Worm (Caenorhabditis elegans) whole organism, L1 larva: ENCODE results near the gene Y19D2B.1.

ENCODE experiments used
- aly-2 ChIP-seq: fragments of 150-350 bp; optimal IDR thresholded peaks from 2 replicates; lab custom pipeline; 2014; ENCODE audit warnings: missing biosample characterization, missing genetic modification characterization
- ceh-82 ChIP-seq, 3 experiments: fragments of 150-350 bp in 1 of 3; sonication (generic microtip) in 2 of 3; optimal IDR thresholded peaks; 2 replicates each; lab custom pipeline; 2014 to 2017; ENCODE audit warnings: missing biosample characterization in 3 of 3, missing genetic modification characterization in 3 of 3
- dsc-1 ChIP-seq: sonication (generic microtip); optimal IDR thresholded peaks from 2 replicates; lab custom pipeline; 2016; ENCODE audit warnings: mild to moderate bottlenecking, missing genetic modification characterization, missing compliant biosample characterization
- efl-1 ChIP-seq, 4 experiments: fragments of 150-350 bp; optimal IDR thresholded peaks in 3 of 4; peaks in 1 of 4; 1 replicate in 1 of 4; 2 replicates in 3 of 4; lab custom pipeline; 2014; ENCODE audit warnings: missing biosample characterization in 2 of 4, missing genetic modification characterization in 2 of 4, missing genetic modification reagents in 2 of 4
- fkh-8 ChIP-seq: sonication (generic microtip); optimal IDR thresholded peaks from 2 replicates; lab custom pipeline; 2016; ENCODE audit warnings: mild to moderate bottlenecking, missing genetic modification characterization, missing compliant biosample characterization
- hlh-17 ChIP-seq: fragments of 200-800 bp; sonication (Bioruptor generic); optimal IDR thresholded peaks from 2 replicates; lab custom pipeline; 2018; ENCODE audit warnings: missing genetic modification characterization, mild to moderate bottlenecking, missing compliant biosample characterization, moderate library complexity, borderline replicate concordance
- jun-1 ChIP-seq: fragments of 150-350 bp; optimal IDR thresholded peaks from 2 replicates; lab custom pipeline; 2014; ENCODE audit warnings: missing biosample characterization, missing genetic modification reagents, missing genetic modification characterization
- lin-15B ChIP-seq: fragments of 150-350 bp; sonication (generic microtip); optimal IDR thresholded peaks from 3 replicates; lab custom pipeline; 2014; ENCODE audit warnings: missing biosample characterization, missing genetic modification characterization
- mdl-1 ChIP-seq, 2 experiments: fragments of 150-350 bp; optimal IDR thresholded peaks; 2 replicates each; lab custom pipeline; 2014 to 2017; ENCODE audit warnings: missing biosample characterization in 2 of 2, missing genetic modification characterization in 2 of 2, inconsistent platforms in 1 of 2
- nhr-90 ChIP-seq: sonication (generic microtip); optimal IDR thresholded peaks from 2 replicates; lab custom pipeline; 2016; ENCODE audit warnings: mild to moderate bottlenecking, missing genetic modification characterization, missing compliant biosample characterization; ENCODE audit not compliant: poor library complexity
- pqm-1 ChIP-seq: sonication (generic microtip); optimal IDR thresholded peaks from 3 replicates; lab custom pipeline; 2017; ENCODE audit warnings: missing biosample characterization, missing genetic modification characterization
- skn-1 ChIP-seq: fragments of 150-350 bp; optimal IDR thresholded peaks from 2 replicates; lab custom pipeline; 2014; ENCODE audit warnings: missing biosample characterization, missing genetic modification characterization
- ztf-11 ChIP-seq, 2 experiments: sonication (generic microtip); optimal IDR thresholded peaks; 2 replicates each; lab custom pipeline; 2016 to 2017; ENCODE audit warnings: missing genetic modification characterization in 2 of 2, missing biosample characterization in 1 of 2, missing compliant biosample characterization in 1 of 2

The Y19D2B.1 gene

ce11 chrII:10880625-10881024 lies 42.1 kb downstream of the Y19D2B.1 start, which contains the start of gene lurp-1:
TSS of gene lurp-1 (plus strand) at chrII:10880925.
- TF ChIP-seq dsc-1 (tag; lab: Kevin White, UChicago), result peak; percentile 69
- no peak for TF ChIP-seq ztf-11 (tag; optimal IDR thresholded peaks at IDR 0.05; lab: Kevin White, UChicago)

- TF ChIP-seq pqm-1 (no peak), lin-15B (tag; lab: Kevin White, UChicago) (no peak), jun-1 (tag; lab: Kevin White, UChicago) (no peak), aly-2 (tag; lab: Kevin White, UChicago) (no peak), ceh-82 (tag; optimal IDR thresholded peaks at IDR 0.05; lab: Kevin White, UChicago) (no peak), skn-1 (tag; lab: Kevin White, UChicago) (no peak), mdl-1 (tag; optimal IDR thresholded peaks at IDR 0.05; lab: Kevin White, UChicago) (no peak), efl-1 (optimal IDR thresholded peaks at IDR 0.05; lab: Kevin White, UChicago) (no peak), efl-1 (GFP tag; optimal IDR thresholded peaks at IDR 0.05 in 1 of 2; lab: Kevin White, UChicago) (no peak), nhr-90 (tag; lab: Kevin White, UChicago) (no peak), hlh-17 (no peak), fkh-8 (tag; lab: Kevin White, UChicago) (no peak)
Measured at ce11 chrII:10873631-10874030, 49.1 kb downstream of the Y19D2B.1 start, which contains the start of gene orc-2. TSS of gene orc-2 (plus strand) at chrII:10873931.
